Worm (Caenorhabditis elegans) whole organism, young adult: Measurements from ENCODE around the gene ndc-80.

Experiments
- T26A5.8 ChIP-seq: sonication (generic microtip); optimal IDR thresholded peaks from 2 replicates; lab custom pipeline; 2016; ENCODE audit warnings: missing genetic modification characterization, missing compliant biosample characterization
- attf-6 ChIP-seq: fragments of 200-800 bp; sonication (Bioruptor generic); IDR thresholded peaks from 2 replicates; pipeline ENCODE4 v1.3.6; 2022; ENCODE audit warnings: missing genetic modification reagents, missing genetic modification characterization, missing compliant biosample characterization
- nfya-2 ChIP-seq: fragments of 200-800 bp; sonication (Bioruptor generic); IDR thresholded peaks from 2 replicates; pipeline ENCODE4 v1.3.6; 2022; ENCODE audit warnings: missing genetic modification reagents, missing genetic modification characterization, missing compliant biosample characterization
- pha-4 ChIP-seq: fragments of 150-350 bp; sonication (generic microtip); optimal IDR thresholded peaks from 2 replicates; lab custom pipeline; 2014; ENCODE audit warnings: missing biosample characterization, missing genetic modification reagents, missing genetic modification characterization

ce11 chrIV:10075899-10076298 lies 10.0 kb upstream of the ndc-80 start, which contains the start of gene W01B6.5:
- TF ChIP-seq T26A5.8 (tag; lab: Kevin White, UChicago) = no peak
- no peak for TF ChIP-seq nfya-2
- no peak for TF ChIP-seq attf-6 (GFP tag; lab: Robert Waterston, UW)
- no peak for TF ChIP-seq pha-4 (tag; lab: Kevin White, UChicago)
